Worm (Caenorhabditis elegans): ENCODE data around the gene mrpl-28.

ce11 chrII:133548-134275, 22.1 kb downstream of the mrpl-28 start, which contains the start of gene cwn-1:
- TF ChIP-seq lin-1 (GFP tag; IDR thresholded peaks at IDR 0.05) (no peak), T26A8.4 (GFP tag; IDR thresholded peaks at IDR 0.05) (no peak), dpl-1 (GFP tag; optimal IDR thresholded peaks at IDR 0.05) (no peak), Y75B8A.6 (GFP tag; IDR thresholded peaks at IDR 0.05) (no peak), daf-16 (GFP tag; optimal IDR thresholded peaks at IDR 0.05) (no peak), daf-16 (tag; optimal IDR thresholded peaks at IDR 0.05) (no peak), Y105C5A.15 (GFP tag; IDR thresholded peaks at IDR 0.05) (no peak), lin-15B (tag; optimal IDR thresholded peaks at IDR 0.05) (no peak), nhr-77 (tag; optimal IDR thresholded peaks at IDR 0.05) (no peak), nhr-237 (tag; optimal IDR thresholded peaks at IDR 0.05) (no peak), unc-130 (GFP tag; optimal IDR thresholded peaks at IDR 0.05) (no peak), dve-1 (tag; optimal IDR thresholded peaks at IDR 0.05; ENCODE audit: insufficient read depth) (no peak), zag-1 (tag; optimal IDR thresholded peaks at IDR 0.05) (no peak), nhr-48 (tag; optimal IDR thresholded peaks at IDR 0.05) (no peak), lir-3 (tag; optimal IDR thresholded peaks at IDR 0.05) (no peak)
